Fruit fly (Drosophila melanogaster) whole organism, embryonic: ENCODE results near the gene Tfb5.

Experiments used
- Awh ChIP-seq: fragments of 200-800 bp; sonication (Bioruptor generic); IDR thresholded peaks from 2 replicates; pipeline ENCODE4, ENCODE4 v1.3.6; 2022; ENCODE audit warnings: missing biosample characterization, missing genetic modification characterization
- CG10366 ChIP-seq: fragments of 200-800 bp; sonication (Bioruptor generic); IDR thresholded peaks from 2 replicates; pipeline ENCODE4 v1.3.6; 2022; ENCODE audit warnings: missing biosample characterization, missing genetic modification characterization
- CG11695 ChIP-seq: fragments of 200-800 bp; sonication (Bioruptor generic); IDR thresholded peaks from 3 replicates; pipeline ENCODE4 v1.3.6; 2022; ENCODE audit warnings: missing biosample characterization, missing genetic modification characterization
- CG12299 ChIP-seq: fragments of 200-800 bp; sonication (Bioruptor generic); optimal IDR thresholded peaks from 2 replicates; lab custom pipeline; 2018; ENCODE audit warnings: missing biosample characterization, mild to moderate bottlenecking, missing genetic modification characterization
- CG13624 ChIP-seq: fragments of 200-800 bp; sonication (Bioruptor generic); optimal IDR thresholded peaks from 2 replicates; lab custom pipeline; 2016; ENCODE audit warnings: missing biosample characterization, missing genetic modification characterization
- CG14860 ChIP-seq: fragments of 200-800 bp; sonication (Bioruptor generic); IDR thresholded peaks from 3 replicates; pipeline ENCODE4 v1.3.6; 2022; ENCODE audit warnings: missing biosample characterization, missing genetic modification characterization; ENCODE audit not compliant: partially characterized antibody
- CG17359 ChIP-seq: fragments of 200-800 bp; sonication (Bioruptor generic); optimal IDR thresholded peaks from 3 replicates; lab custom pipeline; 2018; ENCODE audit warnings: missing biosample characterization, mild to moderate bottlenecking, missing genetic modification characterization, moderate library complexity
- CG1832 ChIP-seq: fragments of 200-800 bp; sonication (Bioruptor generic); optimal IDR thresholded peaks from 2 replicates; lab custom pipeline; 2017; ENCODE audit warnings: missing biosample characterization, mild to moderate bottlenecking, missing genetic modification characterization, inconsistent platforms
- CG18476 ChIP-seq: fragments of 200-800 bp; sonication (Bioruptor generic); optimal IDR thresholded peaks from 2 replicates; lab custom pipeline; 2016; ENCODE audit warnings: missing biosample characterization, mild to moderate bottlenecking, missing genetic modification characterization
- CG2199 ChIP-seq: fragments of 200-800 bp; sonication (Bioruptor generic); IDR thresholded peaks from 3 replicates; pipeline ENCODE4 v1.3.6; 2022; ENCODE audit warnings: missing biosample characterization, missing genetic modification characterization
- CG33213 ChIP-seq: fragments of 200-800 bp; sonication (Bioruptor generic); optimal IDR thresholded peaks from 3 replicates; lab custom pipeline; 2016; ENCODE audit warnings: missing biosample characterization, missing genetic modification characterization
- CG3838 ChIP-seq: fragments of 200-800 bp; sonication (Bioruptor generic); optimal IDR thresholded peaks from 3 replicates; lab custom pipeline; 2016; ENCODE audit warnings: missing biosample characterization, missing genetic modification characterization
- CG3995 ChIP-seq: fragments of 200-800 bp; sonication (Bioruptor generic); optimal IDR thresholded peaks from 3 replicates; lab custom pipeline; 2016; ENCODE audit warnings: missing biosample characterization, missing genetic modification characterization
- CG4282 ChIP-seq: fragments of 200-800 bp; sonication (Bioruptor generic); optimal IDR thresholded peaks from 2 replicates; lab custom pipeline; 2016; ENCODE audit warnings: missing biosample characterization, missing genetic modification characterization
- CG4360 ChIP-seq: fragments of 200-800 bp; sonication (Bioruptor generic); IDR thresholded peaks from 2 replicates; pipeline ENCODE4 v1.3.6; 2022; ENCODE audit warnings: missing biosample characterization, missing genetic modification characterization
- CG6272 ChIP-seq: fragments of 200-800 bp; sonication (Bioruptor generic); IDR thresholded peaks from 2 replicates; pipeline ENCODE4 v1.3.6; 2022; ENCODE audit warnings: missing biosample characterization, missing genetic modification characterization
- Dad ChIP-seq: fragments of 200-800 bp; sonication (Bioruptor generic); optimal IDR thresholded peaks from 3 replicates; lab custom pipeline; 2016; ENCODE audit warnings: missing biosample characterization, missing genetic modification characterization
- E2f2 ChIP-seq: fragments of 200-800 bp; sonication (Bioruptor generic); IDR thresholded peaks from 2 replicates; pipeline ENCODE4 v1.3.6; 2022; ENCODE audit warnings: missing biosample characterization, missing genetic modification characterization
- Gug ChIP-seq: fragments of 200-800 bp; sonication (Bioruptor generic); IDR thresholded peaks from 4 replicates; pipeline ENCODE4 v1.3.6; 2022; ENCODE audit warnings: missing biosample characterization, missing genetic modification characterization
- HLHmδ ChIP-seq: fragments of 200-800 bp; sonication (Bioruptor generic); optimal IDR thresholded peaks from 2 replicates; lab custom pipeline; 2018; ENCODE audit warnings: missing biosample characterization, mild to moderate bottlenecking, missing genetic modification characterization, moderate library complexity
- Jarid2 ChIP-seq: fragments of 200-800 bp; sonication (Bioruptor generic); optimal IDR thresholded peaks from 3 replicates; lab custom pipeline; 2017; ENCODE audit warnings: mild to moderate bottlenecking, missing biosample characterization, missing genetic modification reagents, missing genetic modification characterization
- Mrtf ChIP-seq: fragments of 200-800 bp; sonication (Bioruptor generic); IDR thresholded peaks from 3 replicates; pipeline ENCODE4 v1.3.6; 2022; ENCODE audit warnings: missing biosample characterization, missing genetic modification characterization
- Nf-YA ChIP-seq: fragments of 200-800 bp; sonication (Bioruptor generic); IDR thresholded peaks from 2 replicates; pipeline ENCODE4 v1.3.6; 2022; ENCODE audit warnings: missing biosample characterization, missing genetic modification characterization
- NfI ChIP-seq: fragments of 200-800 bp; sonication (Bioruptor generic); optimal IDR thresholded peaks from 3 replicates; lab custom pipeline; 2018; ENCODE audit warnings: missing biosample characterization, mild to moderate bottlenecking, missing genetic modification characterization, moderate library complexity
- TFAM ChIP-seq: fragments of 200-800 bp; sonication (Bioruptor generic); optimal IDR thresholded peaks from 2 replicates; lab custom pipeline; 2017; ENCODE audit warnings: missing biosample characterization, missing genetic modification characterization, inconsistent platforms
- Usf ChIP-seq: fragments of 200-800 bp; sonication (Bioruptor generic); optimal IDR thresholded peaks from 2 replicates; lab custom pipeline; 2017; ENCODE audit warnings: missing genotype, missing biosample characterization, missing genetic modification characterization
- bbx ChIP-seq: fragments of 200-800 bp; sonication (Bioruptor generic); IDR thresholded peaks from 2 replicates; pipeline ENCODE4 v1.3.6; 2022; ENCODE audit warnings: missing biosample characterization, missing genetic modification characterization; ENCODE audit not compliant: partially characterized antibody
- bsh ChIP-seq, 2 experiments: fragments of 200-800 bp; sonication (Bioruptor generic); optimal IDR thresholded peaks; 2 replicates each; lab custom pipeline; 2017 to 2018; ENCODE audit warnings: mild to moderate bottlenecking in 2 of 2, missing biosample characterization in 2 of 2, missing genetic modification characterization in 2 of 2, moderate library complexity in 1 of 2
- chn ChIP-seq: fragments of 200-800 bp; sonication (Bioruptor generic); optimal IDR thresholded peaks from 2 replicates; lab custom pipeline; 2016; ENCODE audit warnings: missing biosample characterization, missing genetic modification characterization
- ci ChIP-seq: fragments of 200-800 bp; sonication (Bioruptor generic); IDR thresholded peaks from 3 replicates; pipeline ENCODE4 v1.3.6; 2022; ENCODE audit warnings: missing biosample characterization, missing genetic modification characterization
- croc ChIP-seq: fragments of 200-800 bp; sonication (Bioruptor generic); conservative IDR thresholded peaks from 3 replicates; pipeline ENCODE4 v1.3.6; 2022; ENCODE audit warnings: missing biosample characterization, missing genetic modification characterization
- crp ChIP-seq, 2 experiments: fragments of 200-800 bp; sonication (Bioruptor generic); optimal IDR thresholded peaks; 2 replicates in 1 of 2; 3 replicates in 1 of 2; lab custom pipeline; 2017; ENCODE audit warnings: missing biosample characterization in 2 of 2, missing genetic modification characterization in 2 of 2, mild to moderate bottlenecking in 1 of 2, moderate library complexity in 1 of 2
- danr ChIP-seq: fragments of 200-800 bp; sonication (Bioruptor generic); IDR thresholded peaks from 2 replicates; pipeline ENCODE4 v1.3.6; 2022; ENCODE audit warnings: missing biosample characterization, missing genetic modification characterization
- eve ChIP-seq, 2 experiments: fragments of >200 bp; optimal IDR thresholded peaks; 2 replicates each; lab custom pipeline; 2017; ENCODE audit warnings: missing biosample characterization in 2 of 2, missing genetic modification characterization in 2 of 2
- fd3F ChIP-seq: fragments of 200-800 bp; sonication (Bioruptor generic); optimal IDR thresholded peaks from 2 replicates; lab custom pipeline; 2018; ENCODE audit warnings: missing biosample characterization, mild to moderate bottlenecking, missing genetic modification characterization, moderate library complexity
- ftz-f1 ChIP-seq: fragments of 200-800 bp; sonication (Bioruptor generic); optimal IDR thresholded peaks from 2 replicates; lab custom pipeline; 2016; ENCODE audit warnings: missing biosample characterization, missing genetic modification characterization
- fu2 ChIP-seq: fragments of 200-800 bp; sonication (Bioruptor generic); optimal IDR thresholded peaks from 2 replicates; lab custom pipeline; 2016; ENCODE audit warnings: missing biosample characterization, missing genetic modification characterization
- gsb ChIP-seq: fragments of 200-800 bp; sonication (Bioruptor generic); IDR thresholded peaks from 2 replicates; pipeline ENCODE4 v1.3.6; 2022; ENCODE audit warnings: missing biosample characterization, missing genetic modification characterization
- kah ChIP-seq: fragments of 200-800 bp; sonication (Bioruptor generic); optimal IDR thresholded peaks from 2 replicates; lab custom pipeline; 2018; ENCODE audit warnings: missing biosample characterization, mild to moderate bottlenecking, missing genetic modification characterization
- luna ChIP-seq: fragments of 200-800 bp; sonication (Bioruptor generic); optimal IDR thresholded peaks from 2 replicates; lab custom pipeline; 2016; ENCODE audit warnings: missing biosample characterization, missing genetic modification characterization
- mam ChIP-seq: fragments of 200-800 bp; sonication (Bioruptor generic); optimal IDR thresholded peaks from 3 replicates; lab custom pipeline; 2016; ENCODE audit warnings: missing biosample characterization, missing genetic modification characterization
- phol ChIP-seq: fragments of 200-800 bp; sonication (Bioruptor generic); optimal IDR thresholded peaks from 3 replicates; lab custom pipeline; 2018; ENCODE audit warnings: missing biosample characterization, mild to moderate bottlenecking, missing genetic modification characterization, moderate library complexity
- pros ChIP-seq: fragments of 200-800 bp; sonication (Bioruptor generic); optimal IDR thresholded peaks from 3 replicates; lab custom pipeline; 2019; ENCODE audit warnings: missing biosample characterization, mild to moderate bottlenecking, missing genetic modification characterization, moderate library complexity
- pum ChIP-seq: fragments of 200-800 bp; sonication (Bioruptor generic); optimal IDR thresholded peaks from 2 replicates; lab custom pipeline; 2016; ENCODE audit warnings: missing biosample characterization, missing genetic modification characterization
- schlank ChIP-seq: fragments of 200-800 bp; sonication (Bioruptor generic); optimal IDR thresholded peaks from 2 replicates; lab custom pipeline; 2018; ENCODE audit warnings: missing biosample characterization, mild to moderate bottlenecking, missing genetic modification characterization
- ssp ChIP-seq: fragments of 200-800 bp; sonication (Bioruptor generic); IDR thresholded peaks from 2 replicates; pipeline ENCODE4 v1.3.6; 2022; ENCODE audit warnings: missing biosample characterization, missing genetic modification characterization
- stwl ChIP-seq: fragments of 200-800 bp; sonication (Bioruptor generic); optimal IDR thresholded peaks from 3 replicates; lab custom pipeline; 2018; ENCODE audit warnings: missing biosample characterization, mild to moderate bottlenecking, missing genetic modification characterization, moderate library complexity
- tin ChIP-seq: fragments of 200-800 bp; sonication (Bioruptor generic); optimal IDR thresholded peaks from 3 replicates; lab custom pipeline; 2016; ENCODE audit warnings: missing biosample characterization, missing genetic modification characterization
- tio ChIP-seq: fragments of 200-800 bp; sonication (Bioruptor generic); optimal IDR thresholded peaks from 2 replicates; lab custom pipeline; 2017; ENCODE audit warnings: missing biosample characterization, missing genetic modification characterization, inconsistent platforms
- yki ChIP-seq: fragments of >200 bp; optimal IDR thresholded peaks from 3 replicates; lab custom pipeline; 2018
- zen ChIP-seq: fragments of 200-800 bp; sonication (Bioruptor generic); optimal IDR thresholded peaks from 3 replicates; lab custom pipeline; 2018; ENCODE audit warnings: missing biosample characterization, mild to moderate bottlenecking, missing genetic modification characterization, moderate library complexity

The Tfb5 gene

dm6 chr2L:5059645-5060254 is 49.1 kb upstream of the Tfb5 start, which contains the start of gene Rpn11 (continued):
- TF ChIP-seq CG17359 (tag; lab: Kevin White, UChicago) (peak; percentile 53), fd3F (peak; percentile 45), danr (no peak), yki (lab: Kevin White, UChicago) (no peak), CG4282 (GFP tag; lab: Kevin White, UChicago) (no peak), luna (no peak), ftz-f1 (GFP tag; lab: Kevin White, UChicago) (no peak), phol (tag; lab: Kevin White, UChicago) (peak; percentile 77), Awh (no peak), eve (GFP tag; optimal IDR thresholded peaks at IDR 0.05; lab: Kevin White, UChicago) (no peak), CG3995 (GFP tag; lab: Kevin White, UChicago) (peak; percentile 39), CG11695 (GFP tag; lab: Robert Waterston, UW) (no peak), Mrtf (GFP tag; lab: Robert Waterston, UW) (no peak), Gug (GFP tag; lab: Robert Waterston, UW) (no peak), CG6272 (GFP tag; lab: Robert Waterston, UW) (0 out of 2 replicates have a peak, but pooled peaks have one; percentile 12), pros (GFP tag; lab: Kevin White, UChicago) (no peak), CG2199 (GFP tag; lab: Robert Waterston, UW) (no peak), CG3838 (GFP tag; lab: Kevin White, UChicago) (no peak), pum (no peak), stwl (tag; lab: Kevin White, UChicago) (peak; percentile 43), CG18476 (GFP tag; lab: Kevin White, UChicago) (peak; percentile 37), E2f2 (GFP tag; lab: Robert Waterston, UW) (peak; percentile 85), zen (tag; lab: Kevin White, UChicago) (peak; percentile 30), ssp (GFP tag; lab: Robert Waterston, UW) (no peak), CG12299 (tag; lab: Kevin White, UChicago) (no peak), Usf (peak; percentile 7), CG10366 (GFP tag; lab: Robert Waterston, UW) (no peak; the same call in 1 of the 2 replicates), CG1832 (GFP tag; lab: Kevin White, UChicago) (no peak), tio (GFP tag; lab: Kevin White, UChicago) (peak; percentile 45), bbx (GFP tag; lab: Robert Waterston, UW) (peak; percentile 26; the same call in 1 of the 2 replicates), mam (GFP tag; lab: Kevin White, UChicago) (peak; percentile 24), HLHmδ (GFP tag; lab: Kevin White, UChicago) (no peak), kah (GFP tag; lab: Kevin White, UChicago) (no peak), gsb (GFP tag; lab: Robert Waterston, UW) (no peak), fu2 (GFP tag; lab: Kevin White, UChicago) (peak; percentile 16), crp (GFP tag; optimal IDR thresholded peaks at IDR 0.05; lab: Kevin White, UChicago) (peak in 1 of 2 experiments; percentile 20), schlank (tag; lab: Kevin White, UChicago) (no peak), tin (peak; percentile 56), bsh (GFP tag; optimal IDR thresholded peaks at IDR 0.05; lab: Kevin White, UChicago) (peak in 1 of 2 experiments; percentile 41), CG13624 (GFP tag; lab: Kevin White, UChicago) (peak; percentile 52), Dad (GFP tag; lab: Kevin White, UChicago) (no peak), CG4360 (GFP tag; lab: Robert Waterston, UW) (no peak), Jarid2 (GFP tag; lab: Kevin White, UChicago) (no peak), NfI (peak; percentile 47), croc (GFP tag; lab: Robert Waterston, UW) (peak; percentile 21; the same call in 1 of the 3 replicates), CG14860 (GFP tag; lab: Robert Waterston, UW) (0 out of 3 replicates have a peak, but pooled peaks have one; percentile 32), ci (0 out of 3 replicates have a peak, but pooled peaks have one; percentile 9), Nf-YA (GFP tag; lab: Robert Waterston, UW) (no peak), CG33213 (no peak), chn (GFP tag; lab: Kevin White, UChicago) (no peak), TFAM (GFP tag; lab: Kevin White, UChicago) (no peak)
